Fruit fly (Drosophila melanogaster) Kc167 (cell line): Measurements from ENCODE around the gene rau.

Experiments
- h ChIP-seq: fragments of >200 bp; optimal IDR thresholded peaks from 3 replicates; lab custom pipeline; 2018; ENCODE audit warnings: missing external identifiers
- psq ChIP-seq: fragments of >200 bp; optimal IDR thresholded peaks from 2 replicates; lab custom pipeline; 2017; ENCODE audit warnings: missing external identifiers
- ttk ChIP-seq: sonication (Bioruptor generic); optimal IDR thresholded peaks from 2 replicates; lab custom pipeline; 2017; ENCODE audit warnings: missing external identifiers

- TF ChIP-seq psq (no peak), ttk (lab: Kevin White, UChicago) (no peak), h (no peak)
Measured at dm6 chr2L:5890556-5890955, 11.3 kb upstream of the rau start.
